Worm (Caenorhabditis elegans) whole organism, late embryonic: ENCODE results near the gene npr-4.
A peak's percentile ranks its signal among the peaks of the same experiment; 100 is the strongest.

ENCODE experiments used
- C38D4.7 ChIP-seq: fragments of 200-800 bp; sonication (Bioruptor generic); optimal IDR thresholded peaks from 2 replicates; lab custom pipeline; 2018; ENCODE audit warnings: mild to moderate bottlenecking, missing genetic modification characterization, moderate library complexity, missing compliant biosample characterization
- F13H6.1 ChIP-seq: sonication (generic microtip); optimal IDR thresholded peaks from 2 replicates; lab custom pipeline; 2016; ENCODE audit warnings: missing genetic modification characterization, missing compliant biosample characterization
- T23F11.4 ChIP-seq: fragments of 200-800 bp; sonication (Bioruptor generic); optimal IDR thresholded peaks from 2 replicates; lab custom pipeline; 2018; ENCODE audit warnings: mild to moderate bottlenecking, missing genetic modification characterization, missing compliant biosample characterization
- Y22D7AL.16 ChIP-seq: sonication (generic microtip); optimal IDR thresholded peaks from 2 replicates; lab custom pipeline; 2016; ENCODE audit warnings: missing genetic modification characterization, missing compliant biosample characterization
- ceh-14 ChIP-seq: sonication (generic microtip); optimal IDR thresholded peaks from 2 replicates; lab custom pipeline; 2016; ENCODE audit warnings: missing genotype, missing genetic modification characterization, missing compliant biosample characterization
- ceh-18 ChIP-seq: sonication (generic microtip); optimal IDR thresholded peaks from 2 replicates; lab custom pipeline; 2016; ENCODE audit warnings: missing genetic modification characterization, missing compliant biosample characterization
- ceh-22 ChIP-seq: sonication (generic microtip); optimal IDR thresholded peaks from 2 replicates; lab custom pipeline; 2017; ENCODE audit warnings: missing biosample characterization, missing genetic modification characterization
- ceh-31 ChIP-seq: sonication (generic microtip); optimal IDR thresholded peaks from 2 replicates; lab custom pipeline; 2016; ENCODE audit warnings: missing genetic modification characterization, missing compliant biosample characterization
- ceh-45 ChIP-seq: fragments of 200-800 bp; sonication (Bioruptor generic); IDR thresholded peaks from 2 replicates; pipeline ENCODE4 v1.3.6; 2022; ENCODE audit warnings: missing genetic modification reagents, missing genetic modification characterization, missing compliant biosample characterization
- ceh-48 ChIP-seq: sonication (generic microtip); optimal IDR thresholded peaks from 2 replicates; lab custom pipeline; 2016; ENCODE audit warnings: missing genetic modification characterization, inconsistent platforms, missing compliant biosample characterization
- ceh-6 ChIP-seq: fragments of 200-800 bp; sonication (Bioruptor generic); optimal IDR thresholded peaks from 2 replicates; lab custom pipeline; 2018; ENCODE audit warnings: mild to moderate bottlenecking, missing genetic modification characterization, missing compliant biosample characterization
- dmd-4 ChIP-seq: sonication (generic microtip); optimal IDR thresholded peaks from 2 replicates; lab custom pipeline; 2016; ENCODE audit warnings: borderline replicate concordance, missing genetic modification characterization, missing compliant biosample characterization
- dve-1 ChIP-seq: sonication (generic microtip); optimal IDR thresholded peaks from 2 replicates; lab custom pipeline; 2017; ENCODE audit warnings: antibody characterized with exemption, mild to moderate bottlenecking, missing genetic modification characterization, missing compliant biosample characterization
- elt-2 ChIP-seq: sonication (generic microtip); optimal IDR thresholded peaks from 2 replicates; lab custom pipeline; 2016; ENCODE audit warnings: missing genetic modification reagents, missing genetic modification characterization, missing compliant biosample characterization
- elt-4 ChIP-seq: sonication (generic microtip); optimal IDR thresholded peaks from 2 replicates; lab custom pipeline; 2016; ENCODE audit warnings: missing genetic modification characterization, missing compliant biosample characterization
- ets-4 ChIP-seq: sonication (generic microtip); optimal IDR thresholded peaks from 2 replicates; lab custom pipeline; 2016; ENCODE audit warnings: missing genetic modification characterization, missing compliant biosample characterization
- fax-1 ChIP-seq: sonication (generic microtip); optimal IDR thresholded peaks from 2 replicates; lab custom pipeline; 2016; ENCODE audit warnings: missing genotype, missing genetic modification characterization, missing compliant biosample characterization
- fkh-10 ChIP-seq: fragments of 150-350 bp; optimal IDR thresholded peaks from 2 replicates; lab custom pipeline; 2014; ENCODE audit warnings: missing biosample characterization, missing genetic modification reagents, missing genetic modification characterization
- gmeb-2 ChIP-seq: sonication (generic microtip); optimal IDR thresholded peaks from 2 replicates; lab custom pipeline; 2016; ENCODE audit warnings: missing genetic modification characterization, inconsistent platforms, missing compliant biosample characterization
- hlh-13 ChIP-seq: fragments of 200-800 bp; sonication (Bioruptor generic); optimal IDR thresholded peaks from 2 replicates; lab custom pipeline; 2018; ENCODE audit warnings: mild to moderate bottlenecking, missing genetic modification characterization, missing compliant biosample characterization
- hlh-15 ChIP-seq: sonication (generic microtip); optimal IDR thresholded peaks from 2 replicates; lab custom pipeline; 2016; ENCODE audit warnings: missing genetic modification characterization, missing compliant biosample characterization
- hlh-6 ChIP-seq: sonication (generic microtip); optimal IDR thresholded peaks from 2 replicates; lab custom pipeline; 2016; ENCODE audit warnings: missing genotype, missing genetic modification characterization, missing compliant biosample characterization
- lim-6 ChIP-seq: sonication (generic microtip); optimal IDR thresholded peaks from 2 replicates; lab custom pipeline; 2016; ENCODE audit warnings: missing genetic modification characterization, missing compliant biosample characterization
- lin-11 ChIP-seq: fragments of 200-800 bp; sonication (Bioruptor generic); optimal IDR thresholded peaks from 2 replicates; lab custom pipeline; 2018; ENCODE audit warnings: mild to moderate bottlenecking, missing genetic modification characterization, missing compliant biosample characterization
- madf-2 ChIP-seq: sonication (generic microtip); optimal IDR thresholded peaks from 2 replicates; lab custom pipeline; 2017; ENCODE audit warnings: missing genetic modification characterization, missing compliant biosample characterization
- mec-3 ChIP-seq: sonication (generic microtip); optimal IDR thresholded peaks from 2 replicates; lab custom pipeline; 2016; ENCODE audit warnings: borderline replicate concordance, missing genetic modification characterization, missing compliant biosample characterization
- nfya-1 ChIP-seq: sonication (generic microtip); optimal IDR thresholded peaks from 2 replicates; lab custom pipeline; 2017; ENCODE audit warnings: missing genetic modification characterization, mild to moderate bottlenecking, missing compliant biosample characterization, antibody characterized with exemption, moderate library complexity
- nhr-11 ChIP-seq: fragments of 150-350 bp; optimal IDR thresholded peaks from 2 replicates; lab custom pipeline; 2014; ENCODE audit warnings: missing biosample characterization, missing genetic modification characterization
- odd-2 ChIP-seq: sonication (generic microtip); optimal IDR thresholded peaks from 2 replicates; lab custom pipeline; 2017; ENCODE audit warnings: antibody characterized with exemption, mild to moderate bottlenecking, missing genetic modification characterization, missing compliant biosample characterization
- pha-4 ChIP-seq: fragments of 150-350 bp; optimal IDR thresholded peaks from 2 replicates; lab custom pipeline; 2018; ENCODE audit warnings: missing biosample characterization, missing genetic modification reagents, missing genetic modification characterization
- pqm-1 ChIP-seq: sonication (generic microtip); optimal IDR thresholded peaks from 2 replicates; lab custom pipeline; 2016; ENCODE audit warnings: missing genetic modification characterization, missing compliant biosample characterization
- pros-1 ChIP-seq: fragments of 150-350 bp; optimal IDR thresholded peaks from 2 replicates; lab custom pipeline; 2014; ENCODE audit warnings: missing biosample characterization, missing genetic modification reagents, missing genetic modification characterization
- sox-2 ChIP-seq: fragments of 200-800 bp; sonication (Bioruptor generic); IDR thresholded peaks from 2 replicates; pipeline ENCODE4 v1.3.6; 2022; ENCODE audit warnings: missing genetic modification reagents, missing genetic modification characterization, missing compliant biosample characterization
- tbx-2 ChIP-seq: sonication (generic microtip); optimal IDR thresholded peaks from 2 replicates; lab custom pipeline; 2016; ENCODE audit warnings: missing genetic modification characterization, missing compliant biosample characterization
- tbx-7 ChIP-seq: sonication (generic microtip); optimal IDR thresholded peaks from 2 replicates; lab custom pipeline; 2016; ENCODE audit warnings: missing genotype, missing genetic modification characterization, missing compliant biosample characterization
- unc-3 ChIP-seq, 2 experiments: fragments of 200-800 bp in 1 of 2; sonication (Bioruptor generic) in 1 of 2; sonication (generic microtip) in 1 of 2; conservative IDR thresholded peaks in 1 of 2; optimal IDR thresholded peaks in 1 of 2; 2 replicates each; pipeline versions ENCODE4 v1.3.6 to Lab custom; 2016 to 2022; ENCODE audit warnings: missing compliant biosample characterization in 2 of 2, missing genetic modification characterization in 2 of 2, missing genetic modification reagents in 1 of 2
- unc-42 ChIP-seq: sonication (generic microtip); optimal IDR thresholded peaks from 2 replicates; lab custom pipeline; 2016; ENCODE audit warnings: missing genotype, missing genetic modification characterization, missing compliant biosample characterization
- unc-55 ChIP-seq: sonication (generic microtip); optimal IDR thresholded peaks from 2 replicates; lab custom pipeline; 2017; ENCODE audit warnings: missing biosample characterization, missing genetic modification reagents, missing genetic modification characterization
- unc-86 ChIP-seq: sonication (generic microtip); optimal IDR thresholded peaks from 2 replicates; lab custom pipeline; 2016; ENCODE audit warnings: missing genetic modification characterization, missing compliant biosample characterization
- zip-5 ChIP-seq: sonication (generic microtip); optimal IDR thresholded peaks from 2 replicates; lab custom pipeline; 2016; ENCODE audit warnings: missing genetic modification characterization, missing compliant biosample characterization

npr-4 gene

ce11 chrX:12551633-12552032 lies at the start of gene npr-4:
Gene npr-4 (minus strand): TSS chrX:12551684.
- TF ChIP-seq mec-3 (tag; lab: Kevin White, UChicago): no peak
- no peak for TF ChIP-seq dmd-4 (tag; lab: Kevin White, UChicago)

ce11 chrX:12596868-12597267 lies 45.4 kb upstream of the npr-4 start, which contains the start of gene T24D5.4:
Gene T24D5.4 (plus strand): TSS chrX:12597168.
- TF ChIP-seq ets-4 (tag; lab: Kevin White, UChicago) (no peak), C38D4.7 (GFP tag; lab: Kevin White, UChicago) (no peak), pha-4 (tag; lab: Kevin White, UChicago) (no peak), fax-1 (tag; lab: Kevin White, UChicago) (no peak), hlh-15 (tag; lab: Kevin White, UChicago) (no peak), tbx-7 (tag; lab: Kevin White, UChicago) (no peak), tbx-2 (no peak), nhr-11 (tag; lab: Kevin White, UChicago) (no peak), ceh-14 (tag; lab: Kevin White, UChicago) (no peak), F13H6.1 (tag; lab: Kevin White, UChicago) (no peak), Y22D7AL.16 (tag; lab: Kevin White, UChicago) (no peak), madf-2 (tag; lab: Kevin White, UChicago) (no peak), fkh-10 (GFP tag; lab: Kevin White, UChicago) (no peak)

ce11 chrX:12595954-12596353 lies 44.5 kb upstream of the npr-4 start:
- no peak for TF ChIP-seq madf-2 (tag; lab: Kevin White, UChicago)
- peak; percentile 11 for TF ChIP-seq elt-2 (tag; lab: Kevin White, UChicago)
- TF ChIP-seq, all 69 proteins: peak for 1

ce11 chrX:12595217-12595616 lies 43.7 kb upstream of the npr-4 start:
- TF ChIP-seq pha-4 (tag; lab: Kevin White, UChicago) (no peak), gmeb-2 (tag; lab: Kevin White, UChicago) (no peak), hlh-13 (GFP tag; lab: Kevin White, UChicago) (no peak), T23F11.4 (GFP tag; lab: Kevin White, UChicago) (no peak), ceh-45 (GFP tag; lab: Robert Waterston, UW) (no peak), unc-3 (GFP tag; conservative IDR thresholded peaks at IDR 0.05; lab: Robert Waterston, UW) (no peak), unc-3 (tag; optimal IDR thresholded peaks at IDR 0.05; lab: Kevin White, UChicago) (no peak), hlh-6 (tag; lab: Kevin White, UChicago) (no peak), sox-2 (GFP tag; lab: Robert Waterston, UW) (no peak), ceh-31 (tag; lab: Kevin White, UChicago) (no peak), unc-42 (tag; lab: Kevin White, UChicago) (no peak), elt-4 (no peak), lin-11 (tag; lab: Kevin White, UChicago) (no peak), lim-6 (tag; lab: Kevin White, UChicago) (no peak), unc-86 (tag; lab: Kevin White, UChicago) (no peak), ets-4 (tag; lab: Kevin White, UChicago) (no peak), pqm-1 (no peak)

- TF ChIP-seq nfya-1 (tag; lab: Kevin White, UChicago) (no peak), ceh-22 (tag; lab: Kevin White, UChicago) (no peak), lin-11 (tag; lab: Kevin White, UChicago) (no peak), elt-2 (tag; lab: Kevin White, UChicago) (no peak), ceh-48 (tag; lab: Kevin White, UChicago) (no peak), unc-55 (GFP tag; lab: Kevin White, UChicago) (no peak), pros-1 (tag; lab: Kevin White, UChicago) (no peak), nhr-11 (tag; lab: Kevin White, UChicago) (no peak), zip-5 (no peak), unc-3 (GFP tag; conservative IDR thresholded peaks at IDR 0.05; lab: Robert Waterston, UW) (no peak), unc-3 (tag; optimal IDR thresholded peaks at IDR 0.05; lab: Kevin White, UChicago) (no peak), ceh-18 (no peak), ceh-45 (GFP tag; lab: Robert Waterston, UW) (no peak), ceh-6 (GFP tag; lab: Kevin White, UChicago) (no peak), dve-1 (tag; lab: Kevin White, UChicago) (no peak), odd-2 (tag; lab: Kevin White, UChicago) (no peak), tbx-7 (tag; lab: Kevin White, UChicago) (no peak), dmd-4 (tag; lab: Kevin White, UChicago) (no peak)
Measured at ce11 chrX:12589503-12589902, 38.0 kb upstream of the npr-4 start.
